Worm (Caenorhabditis elegans) whole organism, L4 larva: ENCODE measurements around the gene T16G1.5.
"Not testable (repeated sequence)": the region's sequence is repeated elsewhere in the genome, so short reads cannot be mapped to it uniquely, and the experiment has no call there.

ENCODE experiments used
- D1046.2 ChIP-seq: fragments of 200-800 bp; sonication (Bioruptor generic); IDR thresholded peaks from 2 replicates; pipeline ENCODE4 v1.3.6; 2022; ENCODE audit warnings: missing genetic modification characterization, missing compliant biosample characterization
- F37D6.2 ChIP-seq: sonication (generic microtip); optimal IDR thresholded peaks from 2 replicates; lab custom pipeline; 2016; ENCODE audit warnings: mild to moderate bottlenecking, missing genetic modification characterization, missing compliant biosample characterization
- T20F7.1 ChIP-seq: fragments of 200-800 bp; sonication (Bioruptor generic); optimal IDR thresholded peaks from 2 replicates; lab custom pipeline; 2018; ENCODE audit warnings: mild to moderate bottlenecking, missing genetic modification characterization, missing compliant biosample characterization
- T26A8.4 ChIP-seq: fragments of 200-800 bp; sonication (Bioruptor generic); IDR thresholded peaks from 2 replicates; pipeline ENCODE4 v1.3.6; 2022; ENCODE audit warnings: missing genetic modification characterization, missing compliant biosample characterization
- Y48G9A.11 ChIP-seq: fragments of 200-800 bp; sonication (Bioruptor generic); IDR thresholded peaks from 2 replicates; pipeline ENCODE4 v1.3.6; 2022; ENCODE audit warnings: missing genetic modification reagents, missing genetic modification characterization, missing compliant biosample characterization
- Y75B8A.6 ChIP-seq: fragments of 200-800 bp; sonication (Bioruptor generic); IDR thresholded peaks from 2 replicates; pipeline ENCODE4 v1.3.6; 2022; ENCODE audit warnings: missing genetic modification reagents, missing genetic modification characterization, missing compliant biosample characterization
- aha-1 ChIP-seq: fragments of 150-350 bp; peaks from one replicate; lab custom pipeline; 2014; ENCODE audit warnings: missing biosample characterization, missing genetic modification characterization
- arid-1 ChIP-seq: fragments of 200-800 bp; sonication (Bioruptor generic); conservative IDR thresholded peaks from 2 replicates; pipeline ENCODE4 v1.3.6; 2022; ENCODE audit warnings: missing genetic modification reagents, missing genetic modification characterization, missing compliant biosample characterization
- ceh-20 ChIP-seq: fragments of 200-800 bp; sonication (Bioruptor generic); IDR thresholded peaks from 2 replicates; pipeline ENCODE4 v1.3.6; 2022; ENCODE audit warnings: missing genetic modification reagents, missing genetic modification characterization, missing compliant biosample characterization
- ceh-44 ChIP-seq: fragments of 200-800 bp; sonication (Bioruptor generic); IDR thresholded peaks from 2 replicates; pipeline ENCODE4 v1.3.6; 2022; ENCODE audit warnings: missing genetic modification reagents, missing genetic modification characterization, missing compliant biosample characterization
- ctbp-1 ChIP-seq: fragments of 200-800 bp; sonication (Bioruptor generic); IDR thresholded peaks from 2 replicates; pipeline ENCODE4 v1.3.6; 2022; ENCODE audit warnings: missing genetic modification reagents, missing genetic modification characterization, missing compliant biosample characterization
- daf-16 ChIP-seq, 3 experiments: sonication (generic microtip); optimal IDR thresholded peaks; 2 replicates each; lab custom pipeline; 2016 to 2017; ENCODE audit warnings: missing genetic modification characterization in 3 of 3, missing genetic modification reagents in 3 of 3, mild to moderate bottlenecking in 2 of 3, missing compliant biosample characterization in 2 of 3, missing biosample characterization in 1 of 3, moderate library complexity in 1 of 3
- daf-8 ChIP-seq: fragments of 200-800 bp; sonication (Bioruptor generic); IDR thresholded peaks from 2 replicates; pipeline ENCODE4 v1.3.6; 2022; ENCODE audit warnings: missing genetic modification characterization, missing compliant biosample characterization
- dmd-6 ChIP-seq: fragments of 200-800 bp; sonication (Bioruptor generic); IDR thresholded peaks from 2 replicates; pipeline ENCODE4 v1.3.6; 2022; ENCODE audit warnings: missing genetic modification reagents, missing genetic modification characterization, missing compliant biosample characterization
- dpl-1 ChIP-seq: fragments of 150-350 bp; optimal IDR thresholded peaks from 2 replicates; lab custom pipeline; 2014; ENCODE audit warnings: missing biosample characterization, missing genetic modification reagents, missing genetic modification characterization
- dve-1 ChIP-seq: sonication (generic microtip); optimal IDR thresholded peaks from 2 replicates; lab custom pipeline; 2017; ENCODE audit warnings: antibody characterized with exemption, mild to moderate bottlenecking, missing genetic modification characterization, missing compliant biosample characterization; ENCODE audit not compliant: insufficient read depth
- hif-1 ChIP-seq, 2 experiments: sonication (generic microtip); optimal IDR thresholded peaks; 2 replicates each; lab custom pipeline; 2016 to 2017; ENCODE audit warnings: missing compliant biosample characterization in 2 of 2, missing genetic modification characterization in 2 of 2, missing genetic modification reagents in 2 of 2, missing genotype in 2 of 2, mild to moderate bottlenecking in 1 of 2
- hlh-11 ChIP-seq: fragments of 200-800 bp; sonication (Bioruptor generic); optimal IDR thresholded peaks from 2 replicates; lab custom pipeline; 2018; ENCODE audit warnings: mild to moderate bottlenecking, missing genetic modification characterization, missing compliant biosample characterization
- hlh-30 ChIP-seq: sonication (generic microtip); optimal IDR thresholded peaks from 2 replicates; lab custom pipeline; 2017; ENCODE audit warnings: antibody characterized with exemption, mild to moderate bottlenecking, missing genetic modification characterization, missing compliant biosample characterization; ENCODE audit not compliant: insufficient read depth
- hmg-1.1 ChIP-seq: fragments of 200-800 bp; sonication (Bioruptor generic); IDR thresholded peaks from 2 replicates; pipeline ENCODE4 v1.3.6; 2022; ENCODE audit warnings: missing genetic modification reagents, missing genetic modification characterization, missing compliant biosample characterization
- lim-7 ChIP-seq: fragments of 200-800 bp; sonication (Bioruptor generic); IDR thresholded peaks from 2 replicates; pipeline ENCODE4 v1.3.6; 2022; ENCODE audit warnings: missing genetic modification characterization, missing compliant biosample characterization
- lin-1 ChIP-seq: fragments of 200-800 bp; sonication (Bioruptor generic); IDR thresholded peaks from 2 replicates; pipeline ENCODE4 v1.3.6; 2022; ENCODE audit warnings: missing genetic modification reagents, missing genetic modification characterization, missing compliant biosample characterization
- lin-15B ChIP-seq: fragments of 150-350 bp; sonication (generic microtip); optimal IDR thresholded peaks from 3 replicates; lab custom pipeline; 2014; ENCODE audit warnings: missing biosample characterization, missing genetic modification characterization
- lin-29 ChIP-seq: fragments of 200-800 bp; sonication (Bioruptor generic); IDR thresholded peaks from 2 replicates; pipeline ENCODE4 v1.3.6; 2022; ENCODE audit warnings: missing genetic modification reagents, missing genetic modification characterization, missing compliant biosample characterization
- lin-38 ChIP-seq: fragments of 200-800 bp; sonication (Bioruptor generic); IDR thresholded peaks from 2 replicates; pipeline ENCODE4 v1.3.6; 2022; ENCODE audit warnings: missing genetic modification reagents, missing genetic modification characterization, missing compliant biosample characterization
- lsy-2 ChIP-seq, 2 experiments: fragments of 150-350 bp in 1 of 2; sonication (generic microtip) in 1 of 2; optimal IDR thresholded peaks; 2 replicates each; lab custom pipeline; 2014 to 2017; ENCODE audit warnings: missing biosample characterization in 2 of 2, missing genetic modification characterization in 2 of 2
- madf-5 ChIP-seq, 2 experiments: fragments of 200-800 bp; sonication (Bioruptor generic); IDR thresholded peaks; 2 replicates each; pipeline ENCODE4 v1.3.6; 2022; ENCODE audit warnings: missing compliant biosample characterization in 2 of 2, missing genetic modification characterization in 2 of 2
- madf-9 ChIP-seq: fragments of 200-800 bp; sonication (Bioruptor generic); conservative IDR thresholded peaks from 2 replicates; pipeline ENCODE4 v1.3.6; 2022; ENCODE audit warnings: missing genetic modification reagents, missing genetic modification characterization, missing compliant biosample characterization
- mep-1 ChIP-seq: fragments of 150-350 bp; sonication (generic microtip); optimal IDR thresholded peaks from 3 replicates; lab custom pipeline; 2014; ENCODE audit warnings: missing biosample characterization, missing genetic modification characterization
- mes-2 ChIP-seq: sonication (generic microtip); optimal IDR thresholded peaks from 2 replicates; lab custom pipeline; 2016; ENCODE audit warnings: missing genotype, mild to moderate bottlenecking, missing genetic modification characterization, missing compliant biosample characterization; ENCODE audit not compliant: poor library complexity, severe bottlenecking
- mxl-2 ChIP-seq: fragments of 200-800 bp; sonication (Bioruptor generic); conservative IDR thresholded peaks from 2 replicates; pipeline ENCODE4 v1.3.6; 2022; ENCODE audit warnings: missing genetic modification reagents, missing genetic modification characterization, missing compliant biosample characterization
- mxl-3 ChIP-seq: fragments of 200-800 bp; sonication (Bioruptor generic); optimal IDR thresholded peaks from 2 replicates; lab custom pipeline; 2018; ENCODE audit warnings: mild to moderate bottlenecking, missing genetic modification characterization, missing compliant biosample characterization
- nhr-102 ChIP-seq: sonication (generic microtip); optimal IDR thresholded peaks from 2 replicates; lab custom pipeline; 2016; ENCODE audit warnings: mild to moderate bottlenecking, missing genetic modification characterization, moderate library complexity, missing compliant biosample characterization
- nhr-11 ChIP-seq: fragments of 150-350 bp; optimal IDR thresholded peaks from 2 replicates; lab custom pipeline; 2014; ENCODE audit warnings: missing biosample characterization, missing genetic modification characterization
- nhr-42 ChIP-seq: fragments of 200-800 bp; sonication (Bioruptor generic); IDR thresholded peaks from 2 replicates; pipeline ENCODE4 v1.3.6; 2022; ENCODE audit warnings: missing genetic modification characterization, missing compliant biosample characterization
- nhr-48 ChIP-seq: sonication (generic microtip); optimal IDR thresholded peaks from 2 replicates; lab custom pipeline; 2016; ENCODE audit warnings: mild to moderate bottlenecking, missing genetic modification characterization, missing compliant biosample characterization
- nhr-77 ChIP-seq: fragments of 150-350 bp; optimal IDR thresholded peaks from 2 replicates; lab custom pipeline; 2014; ENCODE audit warnings: missing biosample characterization, missing genetic modification characterization
- pha-4 ChIP-seq, 2 experiments: fragments of 150-350 bp in 1 of 2; fragments of 200-800 bp in 1 of 2; sonication (Bioruptor generic) in 1 of 2; IDR thresholded peaks in 1 of 2; optimal IDR thresholded peaks in 1 of 2; 2 replicates each; pipeline versions ENCODE4 v1.3.6 to Lab custom; 2014 to 2022; ENCODE audit warnings: missing genetic modification characterization in 2 of 2, missing genetic modification reagents in 2 of 2, missing biosample characterization in 1 of 2, missing compliant biosample characterization in 1 of 2
- rbr-2 ChIP-seq: sonication (generic microtip); optimal IDR thresholded peaks from 2 replicates; lab custom pipeline; 2016; ENCODE audit warnings: missing genotype, missing genetic modification characterization, missing compliant biosample characterization
- saeg-2 ChIP-seq: fragments of 200-800 bp; sonication (Bioruptor generic); IDR thresholded peaks from 2 replicates; pipeline ENCODE4 v1.3.6; 2022; ENCODE audit warnings: missing genetic modification reagents, missing genetic modification characterization, missing compliant biosample characterization
- spr-1 ChIP-seq: sonication (generic microtip); optimal IDR thresholded peaks from 2 replicates; lab custom pipeline; 2016; ENCODE audit warnings: mild to moderate bottlenecking, missing genetic modification characterization, missing compliant biosample characterization
- spr-3 ChIP-seq: fragments of 200-800 bp; sonication (Bioruptor generic); optimal IDR thresholded peaks from 2 replicates; lab custom pipeline; 2018; ENCODE audit warnings: mild to moderate bottlenecking, missing genetic modification characterization, missing compliant biosample characterization
- tra-1 ChIP-seq: fragments of 200-800 bp; sonication (Bioruptor generic); IDR thresholded peaks from 2 replicates; pipeline ENCODE4 v1.3.6; 2022; ENCODE audit warnings: missing genetic modification reagents, missing genetic modification characterization, missing compliant biosample characterization
- unc-130 ChIP-seq: sonication (generic microtip); optimal IDR thresholded peaks from 2 replicates; lab custom pipeline; 2016; ENCODE audit warnings: missing genetic modification reagents, missing genetic modification characterization, missing compliant biosample characterization
- vab-7 ChIP-seq: fragments of 200-800 bp; sonication (Bioruptor generic); IDR thresholded peaks from 2 replicates; pipeline ENCODE4 v1.3.6; 2022; ENCODE audit warnings: missing genetic modification reagents, missing genetic modification characterization, missing compliant biosample characterization
- zfp-2 ChIP-seq: sonication (generic microtip); optimal IDR thresholded peaks from 2 replicates; lab custom pipeline; 2016; ENCODE audit warnings: mild to moderate bottlenecking, missing genetic modification characterization, missing compliant biosample characterization
- zfp-3 ChIP-seq: fragments of 200-800 bp; sonication (Bioruptor generic); conservative IDR thresholded peaks from 2 replicates; pipeline ENCODE4 v1.3.6; 2022; ENCODE audit warnings: missing genetic modification reagents, missing genetic modification characterization, missing compliant biosample characterization

Gene T16G1.5

DNA sequence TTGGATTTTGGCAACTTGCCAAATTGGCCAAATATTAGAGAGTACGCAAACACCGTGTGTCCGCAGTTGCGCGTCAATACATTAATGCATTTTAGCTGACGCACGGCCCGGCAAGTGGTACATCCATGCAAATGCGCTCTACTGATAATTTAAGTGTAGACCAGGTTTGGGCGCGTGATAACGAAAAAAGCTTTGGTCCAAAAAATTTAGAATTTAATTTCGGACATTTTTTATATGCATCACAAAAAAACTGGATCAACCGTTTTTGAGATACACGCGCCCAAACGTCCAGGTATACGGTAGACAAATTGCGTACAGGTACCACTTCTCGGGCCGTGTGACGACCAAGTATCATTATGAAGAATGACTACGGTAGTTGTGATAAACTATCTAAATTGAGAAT is 28.6 kb upstream of the T16G1.5 start, which contains the start of gene R186.8:
R186.8 (minus strand) TSS at position 58 of the 403 bp plus-strand sequence.
- TF ChIP-seq nhr-42 (GFP tag; lab: Robert Waterston, UW) (peak; percentile 88), nhr-102 (peak; percentile 58), arid-1 (GFP tag; lab: Robert Waterston, UW) (peak; percentile 72), dve-1 (tag; lab: Kevin White, UChicago) (peak; percentile 53), vab-7 (GFP tag; lab: Robert Waterston, UW) (peak; percentile 71; the same call in 1 of the 2 replicates), mxl-2 (GFP tag; lab: Robert Waterston, UW) (peak; percentile 62), hlh-11 (tag; lab: Kevin White, UChicago) (peak; percentile 79), nhr-77 (tag; lab: Kevin White, UChicago) (peak; percentile 54), zfp-2 (tag; lab: Kevin White, UChicago) (peak; percentile 72), T20F7.1 (GFP tag; lab: Kevin White, UChicago) (peak; percentile 92), mxl-3 (GFP tag; lab: Kevin White, UChicago) (peak; percentile 44), tra-1 (GFP tag; lab: Robert Waterston, UW) (peak; percentile 85), D1046.2 (0 out of 2 replicates have a peak, but pooled peaks have one; percentile 41), mep-1 (tag; lab: Kevin White, UChicago) (peak; percentile 74), madf-9 (GFP tag; lab: Robert Waterston, UW) (peak; percentile 70; the same call in 1 of the 2 replicates), lin-29 (GFP tag; lab: Robert Waterston, UW) (peak; percentile 70), nhr-11 (tag; lab: Kevin White, UChicago) (peak; percentile 37), ceh-20 (GFP tag; lab: Robert Waterston, UW) (peak; percentile 82), dpl-1 (GFP tag; lab: Kevin White, UChicago) (peak; percentile 58), spr-1 (tag; lab: Kevin White, UChicago) (peak; percentile 47), madf-5 (GFP tag; IDR thresholded peaks at IDR 0.05; lab: Robert Waterston, UW) (peak in 1 of 2 experiments; percentile 48; a peak in 1 of 4 replicates), daf-16 (GFP tag; optimal IDR thresholded peaks at IDR 0.05; lab: Kevin White, UChicago) (peak in 1 of 2 experiments; percentile 21), daf-16 (tag; optimal IDR thresholded peaks at IDR 0.05; lab: Kevin White, UChicago) (peak; percentile 35), T26A8.4 (GFP tag; lab: Robert Waterston, UW) (peak; percentile 87; the same call in 1 of the 2 replicates), lin-15B (tag; lab: Kevin White, UChicago) (peak; percentile 18), lin-38 (peak; percentile 99), daf-8 (GFP tag; lab: Robert Waterston, UW) (0 out of 2 replicates have a peak, but pooled peaks have one; percentile 35), ceh-44 (GFP tag; lab: Robert Waterston, UW) (peak; percentile 84), rbr-2 (tag; lab: Kevin White, UChicago) (peak; percentile 86), saeg-2 (GFP tag; lab: Robert Waterston, UW) (0 out of 2 replicates have a peak, but pooled peaks have one; percentile 14), mes-2 (tag; lab: Kevin White, UChicago) (peak; percentile 79), Y75B8A.6 (peak; percentile 45; the same call in 1 of the 2 replicates), aha-1 (tag; lab: Kevin White, UChicago) (peak; percentile 96), unc-130 (GFP tag; lab: Kevin White, UChicago) (peak; percentile 66), spr-3 (GFP tag; lab: Kevin White, UChicago) (peak; percentile 38), nhr-48 (tag; lab: Kevin White, UChicago) (peak; percentile 60), F37D6.2 (peak; percentile 37), lim-7 (GFP tag; lab: Robert Waterston, UW) (0 out of 2 replicates have a peak, but pooled peaks have one; percentile 10), lsy-2 (tag; optimal IDR thresholded peaks at IDR 0.05; lab: Kevin White, UChicago) (peak in 1 of 2 experiments; percentile 93), dmd-6 (GFP tag; lab: Robert Waterston, UW) (peak; percentile 94), ctbp-1 (GFP tag; lab: Robert Waterston, UW) (peak; percentile 69; the same call in 1 of the 2 replicates), pha-4 (GFP tag; IDR thresholded peaks at IDR 0.05; lab: Robert Waterston, UW) (peak; percentile 77), hif-1 (tag; optimal IDR thresholded peaks at IDR 0.05; lab: Kevin White, UChicago) (peak in 1 of 2 experiments; percentile 56), hlh-30 (tag; lab: Kevin White, UChicago) (peak; percentile 43), lin-1 (GFP tag; lab: Robert Waterston, UW) (peak; percentile 12; the same call in 1 of the 2 replicates), zfp-3 (GFP tag; lab: Robert Waterston, UW) (peak; percentile 87), hmg-1.1 (GFP tag; lab: Robert Waterston, UW) (peak; percentile 86), Y48G9A.11 (GFP tag; lab: Robert Waterston, UW) (peak; percentile 52; the same call in 1 of the 2 replicates)
- TF ChIP-seq pha-4 (tag; optimal IDR thresholded peaks at IDR 0.05; lab: Kevin White, UChicago) = not testable (repeated sequence)
